Worm (Caenorhabditis elegans): ENCODE results near the gene C27A2.8.

ce11 chrII:5018578-5018977, 49.3 kb downstream of the C27A2.8 start:
- TF ChIP-seq T22C8.4 (GFP tag; IDR thresholded peaks at IDR 0.05), result no peak
- TF ChIP-seq tab-1 (GFP tag; IDR thresholded peaks at IDR 0.05), result no peak
- no peak for TF ChIP-seq ref-1 (GFP tag; conservative IDR thresholded peaks at IDR 0.05)
